Worm (Caenorhabditis elegans) whole organism, L4 larva: ENCODE data around the gene hpo-19.
A peak's percentile ranks its signal among the peaks of the same experiment; 100 is the strongest.

Source experiments
- F26F4.8 ChIP-seq: fragments of 200-800 bp; sonication (Bioruptor generic); conservative IDR thresholded peaks from 2 replicates; pipeline ENCODE4 v1.3.6; 2022; ENCODE audit warnings: missing genetic modification characterization, missing compliant biosample characterization
- F44E2.7 ChIP-seq: fragments of 200-800 bp; sonication (Bioruptor generic); IDR thresholded peaks from 2 replicates; pipeline ENCODE4 v2.1.2; 2022; ENCODE audit warnings: missing genetic modification characterization, missing compliant biosample characterization
- R02D3.7 ChIP-seq: fragments of 150-350 bp; sonication (generic microtip); optimal IDR thresholded peaks from 3 replicates; lab custom pipeline; 2014; ENCODE audit warnings: missing biosample characterization, missing genetic modification characterization
- T20F7.1 ChIP-seq: fragments of 200-800 bp; sonication (Bioruptor generic); optimal IDR thresholded peaks from 2 replicates; lab custom pipeline; 2018; ENCODE audit warnings: mild to moderate bottlenecking, missing genetic modification characterization, missing compliant biosample characterization
- Y105C5A.15 ChIP-seq: fragments of 200-800 bp; sonication (Bioruptor generic); IDR thresholded peaks from 2 replicates; pipeline ENCODE4 v1.3.6; 2022; ENCODE audit warnings: missing genetic modification characterization, missing compliant biosample characterization
- Y48G9A.11 ChIP-seq: fragments of 200-800 bp; sonication (Bioruptor generic); IDR thresholded peaks from 2 replicates; pipeline ENCODE4 v1.3.6; 2022; ENCODE audit warnings: missing genetic modification reagents, missing genetic modification characterization, missing compliant biosample characterization
- Y5F2A.4 ChIP-seq: fragments of 200-800 bp; sonication (Bioruptor generic); optimal IDR thresholded peaks from 2 replicates; lab custom pipeline; 2018; ENCODE audit warnings: mild to moderate bottlenecking, missing genetic modification characterization, missing compliant biosample characterization
- ZK337.2 ChIP-seq: fragments of 200-800 bp; sonication (Bioruptor generic); IDR thresholded peaks from 2 replicates; pipeline ENCODE4 v1.3.6; 2022; ENCODE audit warnings: missing genetic modification reagents, missing genetic modification characterization, missing compliant biosample characterization
- ZK546.5 ChIP-seq, 2 experiments: sonication (generic microtip); optimal IDR thresholded peaks; 2 replicates each; lab custom pipeline; 2017; ENCODE audit warnings: missing biosample characterization in 2 of 2, missing genetic modification characterization in 2 of 2
- ama-1 ChIP-seq: fragments of 150-350 bp; optimal IDR thresholded peaks from 2 replicates; lab custom pipeline; 2014; ENCODE audit warnings: inconsistent platforms, mixed read lengths
- ceh-20 ChIP-seq: fragments of 200-800 bp; sonication (Bioruptor generic); IDR thresholded peaks from 2 replicates; pipeline ENCODE4 v1.3.6; 2022; ENCODE audit warnings: missing genetic modification reagents, missing genetic modification characterization, missing compliant biosample characterization
- ceh-62 ChIP-seq: sonication (generic microtip); optimal IDR thresholded peaks from 2 replicates; lab custom pipeline; 2017; ENCODE audit warnings: missing biosample characterization, missing genetic modification characterization
- ceh-82 ChIP-seq: sonication (generic microtip); optimal IDR thresholded peaks from 2 replicates; lab custom pipeline; 2017; ENCODE audit warnings: missing biosample characterization, missing genetic modification characterization
- ces-1 ChIP-seq: fragments of 150-350 bp; sonication (generic microtip); optimal IDR thresholded peaks from 4 replicates; lab custom pipeline; 2014; ENCODE audit warnings: missing biosample characterization, missing genetic modification reagents, missing genetic modification characterization
- daf-16 ChIP-seq, 3 experiments: sonication (generic microtip); optimal IDR thresholded peaks; 2 replicates each; lab custom pipeline; 2016 to 2017; ENCODE audit warnings: missing genetic modification characterization in 3 of 3, missing genetic modification reagents in 3 of 3, mild to moderate bottlenecking in 2 of 3, missing compliant biosample characterization in 2 of 3, missing biosample characterization in 1 of 3, moderate library complexity in 1 of 3
- daf-19 ChIP-seq: fragments of 200-800 bp; sonication (Bioruptor generic); conservative IDR thresholded peaks from 2 replicates; pipeline ENCODE4 v1.3.6; 2022; ENCODE audit warnings: missing genetic modification characterization, missing compliant biosample characterization
- dmd-6 ChIP-seq: fragments of 200-800 bp; sonication (Bioruptor generic); IDR thresholded peaks from 2 replicates; pipeline ENCODE4 v1.3.6; 2022; ENCODE audit warnings: missing genetic modification reagents, missing genetic modification characterization, missing compliant biosample characterization
- dmd-8 ChIP-seq: fragments of 200-800 bp; sonication (Bioruptor generic); IDR thresholded peaks from 2 replicates; pipeline ENCODE4 v1.3.6; 2022; ENCODE audit warnings: missing genetic modification characterization, missing compliant biosample characterization
- dpl-1 ChIP-seq: fragments of 150-350 bp; optimal IDR thresholded peaks from 2 replicates; lab custom pipeline; 2014; ENCODE audit warnings: missing biosample characterization, missing genetic modification reagents, missing genetic modification characterization
- egl-27 ChIP-seq: sonication (generic microtip); optimal IDR thresholded peaks from 3 replicates; lab custom pipeline; 2017; ENCODE audit warnings: missing biosample characterization, missing genetic modification reagents, missing genetic modification characterization
- fkh-10 ChIP-seq: fragments of 150-350 bp; optimal IDR thresholded peaks from 2 replicates; lab custom pipeline; 2014; ENCODE audit warnings: missing biosample characterization, missing genetic modification reagents, missing genetic modification characterization
- fos-1 ChIP-seq: fragments of 150-350 bp; optimal IDR thresholded peaks from 2 replicates; lab custom pipeline; 2014; ENCODE audit warnings: missing biosample characterization, missing genetic modification characterization
- gei-8 ChIP-seq: fragments of 200-800 bp; sonication (Bioruptor generic); optimal IDR thresholded peaks from 2 replicates; lab custom pipeline; 2018; ENCODE audit warnings: mild to moderate bottlenecking, missing genetic modification characterization, missing compliant biosample characterization
- hif-1 ChIP-seq, 2 experiments: sonication (generic microtip); optimal IDR thresholded peaks; 2 replicates each; lab custom pipeline; 2016 to 2017; ENCODE audit warnings: missing compliant biosample characterization in 2 of 2, missing genetic modification characterization in 2 of 2, missing genetic modification reagents in 2 of 2, missing genotype in 2 of 2, mild to moderate bottlenecking in 1 of 2
- hmg-1.1 ChIP-seq: fragments of 200-800 bp; sonication (Bioruptor generic); IDR thresholded peaks from 2 replicates; pipeline ENCODE4 v1.3.6; 2022; ENCODE audit warnings: missing genetic modification reagents, missing genetic modification characterization, missing compliant biosample characterization
- lim-7 ChIP-seq: fragments of 200-800 bp; sonication (Bioruptor generic); IDR thresholded peaks from 2 replicates; pipeline ENCODE4 v1.3.6; 2022; ENCODE audit warnings: missing genetic modification characterization, missing compliant biosample characterization
- lin-13 ChIP-seq: fragments of 150-350 bp; optimal IDR thresholded peaks from 2 replicates; lab custom pipeline; 2014; ENCODE audit warnings: missing biosample characterization, missing genetic modification reagents, missing genetic modification characterization
- lin-29 ChIP-seq: fragments of 200-800 bp; sonication (Bioruptor generic); IDR thresholded peaks from 2 replicates; pipeline ENCODE4 v1.3.6; 2022; ENCODE audit warnings: missing genetic modification reagents, missing genetic modification characterization, missing compliant biosample characterization
- lir-3 ChIP-seq: sonication (generic microtip); optimal IDR thresholded peaks from 2 replicates; lab custom pipeline; 2016; ENCODE audit warnings: mild to moderate bottlenecking, missing genetic modification characterization, missing compliant biosample characterization
- lsy-2 ChIP-seq, 2 experiments: fragments of 150-350 bp in 1 of 2; sonication (generic microtip) in 1 of 2; optimal IDR thresholded peaks; 2 replicates each; lab custom pipeline; 2014 to 2017; ENCODE audit warnings: missing biosample characterization in 2 of 2, missing genetic modification characterization in 2 of 2
- madf-5 ChIP-seq, 2 experiments: fragments of 200-800 bp; sonication (Bioruptor generic); IDR thresholded peaks; 2 replicates each; pipeline ENCODE4 v1.3.6; 2022; ENCODE audit warnings: missing compliant biosample characterization in 2 of 2, missing genetic modification characterization in 2 of 2
- mdt-29 ChIP-seq: fragments of 200-800 bp; sonication (Bioruptor generic); IDR thresholded peaks from 2 replicates; pipeline ENCODE4 v1.3.6; 2022; ENCODE audit warnings: missing genetic modification reagents, missing genetic modification characterization, missing compliant biosample characterization
- mxl-2 ChIP-seq: fragments of 200-800 bp; sonication (Bioruptor generic); conservative IDR thresholded peaks from 2 replicates; pipeline ENCODE4 v1.3.6; 2022; ENCODE audit warnings: missing genetic modification reagents, missing genetic modification characterization, missing compliant biosample characterization
- mxl-3 ChIP-seq: fragments of 200-800 bp; sonication (Bioruptor generic); optimal IDR thresholded peaks from 2 replicates; lab custom pipeline; 2018; ENCODE audit warnings: mild to moderate bottlenecking, missing genetic modification characterization, missing compliant biosample characterization
- nhr-10 ChIP-seq: fragments of 150-350 bp; optimal IDR thresholded peaks from 2 replicates; lab custom pipeline; 2014; ENCODE audit warnings: missing biosample characterization, missing genetic modification characterization
- nhr-102 ChIP-seq: sonication (generic microtip); optimal IDR thresholded peaks from 2 replicates; lab custom pipeline; 2016; ENCODE audit warnings: mild to moderate bottlenecking, missing genetic modification characterization, moderate library complexity, missing compliant biosample characterization
- nhr-237 ChIP-seq: sonication (generic microtip); optimal IDR thresholded peaks from 2 replicates; lab custom pipeline; 2017; ENCODE audit warnings: missing biosample characterization, missing genetic modification characterization
- nhr-25 ChIP-seq: sonication (generic microtip); optimal IDR thresholded peaks from 2 replicates; lab custom pipeline; 2017; ENCODE audit warnings: missing genetic modification characterization, mild to moderate bottlenecking, missing compliant biosample characterization, antibody characterized with exemption, moderate library complexity, borderline replicate concordance; ENCODE audit not compliant: insufficient read depth
- nhr-28 ChIP-seq: fragments of 150-350 bp; optimal IDR thresholded peaks from 2 replicates; lab custom pipeline; 2014; ENCODE audit warnings: missing biosample characterization, missing genetic modification characterization
- nhr-41 ChIP-seq: fragments of 200-800 bp; sonication (Bioruptor generic); IDR thresholded peaks from 2 replicates; pipeline ENCODE4 v1.3.6; 2022; ENCODE audit warnings: missing genetic modification reagents, missing genetic modification characterization, missing compliant biosample characterization
- nhr-42 ChIP-seq: fragments of 200-800 bp; sonication (Bioruptor generic); IDR thresholded peaks from 2 replicates; pipeline ENCODE4 v1.3.6; 2022; ENCODE audit warnings: missing genetic modification characterization, missing compliant biosample characterization
- nhr-6 ChIP-seq: fragments of 150-350 bp; optimal IDR thresholded peaks from 2 replicates; lab custom pipeline; 2014; ENCODE audit warnings: missing biosample characterization, missing genetic modification characterization
- pqm-1 ChIP-seq: sonication (generic microtip); optimal IDR thresholded peaks from 2 replicates; lab custom pipeline; 2017; ENCODE audit warnings: missing biosample characterization, missing genetic modification characterization
- saeg-2 ChIP-seq: fragments of 200-800 bp; sonication (Bioruptor generic); IDR thresholded peaks from 2 replicates; pipeline ENCODE4 v1.3.6; 2022; ENCODE audit warnings: missing genetic modification reagents, missing genetic modification characterization, missing compliant biosample characterization
- sdz-12 ChIP-seq: fragments of 200-800 bp; sonication (Bioruptor generic); optimal IDR thresholded peaks from 2 replicates; lab custom pipeline; 2018; ENCODE audit warnings: mild to moderate bottlenecking, missing genetic modification characterization, missing compliant biosample characterization
- skn-1 ChIP-seq: fragments of 150-350 bp; optimal IDR thresholded peaks from 2 replicates; lab custom pipeline; 2014; ENCODE audit warnings: missing biosample characterization, missing genetic modification characterization
- tra-1 ChIP-seq: fragments of 200-800 bp; sonication (Bioruptor generic); IDR thresholded peaks from 2 replicates; pipeline ENCODE4 v1.3.6; 2022; ENCODE audit warnings: missing genetic modification reagents, missing genetic modification characterization, missing compliant biosample characterization
- zip-11 ChIP-seq: fragments of 200-800 bp; sonication (Bioruptor generic); IDR thresholded peaks from 2 replicates; pipeline ENCODE4 v1.3.6; 2022; ENCODE audit warnings: missing genetic modification characterization, missing compliant biosample characterization
- ztf-7 ChIP-seq: fragments of 150-350 bp; optimal IDR thresholded peaks from 2 replicates; lab custom pipeline; 2014; ENCODE audit warnings: missing biosample characterization, missing genetic modification characterization

Gene hpo-19

DNA sequence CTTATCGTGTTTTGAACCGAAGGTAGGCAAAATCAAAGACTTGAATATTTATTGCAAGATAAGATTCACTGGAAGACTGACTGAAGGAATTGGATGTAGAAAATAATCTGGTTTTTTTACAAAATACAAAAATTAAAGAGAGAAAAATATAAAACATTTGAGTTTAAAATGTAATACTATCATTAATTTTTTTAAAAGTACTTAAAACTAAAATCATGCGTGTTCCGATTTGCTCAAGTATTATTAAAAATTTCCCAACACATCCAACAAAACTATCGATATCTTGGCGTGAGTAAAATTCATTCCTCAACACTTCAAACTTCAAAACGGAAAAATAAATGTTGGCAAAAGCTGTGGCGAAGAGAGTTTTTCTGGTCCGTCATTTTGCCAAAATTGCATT is 46.3 kb upstream of the hpo-19 start, which contains the start of gene F57F4.1:
Gene F57F4.1, plus strand, starts transcription at position 301 of the 400 bp plus-strand sequence.
- TF ChIP-seq F44E2.7 = no peak
- no peak for TF ChIP-seq nhr-237 (tag; lab: Kevin White, UChicago)
- no peak for TF ChIP-seq gei-8 (GFP tag; lab: Kevin White, UChicago)
- TF ChIP-seq hif-1 (tag; optimal IDR thresholded peaks at IDR 0.05; lab: Kevin White, UChicago) = no peak
- no peak for TF ChIP-seq R02D3.7 (tag; lab: Kevin White, UChicago)
- no peak for TF ChIP-seq skn-1 (tag; lab: Kevin White, UChicago)
- TF ChIP-seq zip-11 (GFP tag; lab: Robert Waterston, UW) = no peak
- TF ChIP-seq F26F4.8 (GFP tag; lab: Robert Waterston, UW) = no peak
- no peak for TF ChIP-seq nhr-102 (tag; lab: Kevin White, UChicago)
- TF ChIP-seq daf-19 (GFP tag; lab: Robert Waterston, UW) = no peak
- no peak for TF ChIP-seq lim-7 (GFP tag; lab: Robert Waterston, UW)
- no peak for TF ChIP-seq lin-29 (GFP tag; lab: Robert Waterston, UW)
- no peak for TF ChIP-seq nhr-42 (GFP tag; lab: Robert Waterston, UW)
- no peak for TF ChIP-seq ama-1 (lab: Kevin White, UChicago)

DNA sequence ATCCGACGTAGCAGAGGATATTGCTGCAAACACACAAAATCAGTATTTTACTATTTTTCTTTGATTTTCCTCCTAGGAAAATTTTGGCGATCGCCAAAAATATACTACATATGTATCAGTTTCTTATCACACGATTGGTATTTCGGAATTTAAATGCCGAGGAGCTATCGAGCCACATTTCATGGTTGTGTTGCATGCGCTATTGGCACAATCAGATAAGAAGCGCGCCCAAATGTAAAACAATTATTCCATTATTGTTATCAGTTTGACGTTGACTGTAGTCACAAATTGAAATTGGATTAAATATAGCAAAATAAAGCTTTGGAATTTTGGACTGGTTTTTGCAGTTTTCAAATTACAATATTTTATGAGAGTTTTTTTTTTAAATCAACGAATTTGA is 37.5 kb upstream of the hpo-19 start:
- no peak for TF ChIP-seq daf-16 (GFP tag; optimal IDR thresholded peaks at IDR 0.05; lab: Kevin White, UChicago)
- TF ChIP-seq daf-16 (tag; optimal IDR thresholded peaks at IDR 0.05; lab: Kevin White, UChicago) = peak; percentile 77
- TF ChIP-seq ZK546.5 (tag; optimal IDR thresholded peaks at IDR 0.05; lab: Kevin White, UChicago) = no peak
- TF ChIP-seq nhr-237 (tag; lab: Kevin White, UChicago) = no peak
- TF ChIP-seq egl-27 (tag; lab: Kevin White, UChicago) = no peak
- no peak for TF ChIP-seq ces-1 (GFP tag; lab: Kevin White, UChicago)
- no peak for TF ChIP-seq hif-1 (tag; optimal IDR thresholded peaks at IDR 0.05; lab: Kevin White, UChicago)
- no peak for TF ChIP-seq Y48G9A.11 (GFP tag; lab: Robert Waterston, UW)
- no peak for TF ChIP-seq hmg-1.1 (GFP tag; lab: Robert Waterston, UW)
- TF ChIP-seq nhr-6 (tag; lab: Kevin White, UChicago) = no peak
- no peak for TF ChIP-seq lin-13 (GFP tag; lab: Kevin White, UChicago)
- no peak for TF ChIP-seq sdz-12
- TF ChIP-seq mxl-3 (GFP tag; lab: Kevin White, UChicago) = no peak
- TF ChIP-seq nhr-25 (tag; lab: Kevin White, UChicago) = no peak
- no peak for TF ChIP-seq lim-7 (GFP tag; lab: Robert Waterston, UW)
- peak; percentile 78 for TF ChIP-seq pqm-1 (tag; lab: Kevin White, UChicago)
- no peak for TF ChIP-seq fkh-10 (GFP tag; lab: Kevin White, UChicago)
- no peak for TF ChIP-seq ZK337.2 (GFP tag; lab: Robert Waterston, UW)
- TF ChIP-seq fos-1 (tag; lab: Kevin White, UChicago) = no peak
- no peak for TF ChIP-seq nhr-10 (tag; lab: Kevin White, UChicago)
- TF ChIP-seq R02D3.7 (tag; lab: Kevin White, UChicago) = no peak
- TF ChIP-seq Y105C5A.15 (GFP tag; lab: Robert Waterston, UW) = no peak
- TF ChIP-seq ceh-62 (tag; lab: Kevin White, UChicago) = no peak
- TF ChIP-seq dmd-6 (GFP tag; lab: Robert Waterston, UW) = peak; percentile 80
- no peak for TF ChIP-seq madf-5 (GFP tag; IDR thresholded peaks at IDR 0.05; lab: Robert Waterston, UW)
- TF ChIP-seq dpl-1 (GFP tag; lab: Kevin White, UChicago) = no peak
- TF ChIP-seq nhr-41 = no peak
- no peak for TF ChIP-seq zip-11 (GFP tag; lab: Robert Waterston, UW)
- no peak for TF ChIP-seq mdt-29 (GFP tag; lab: Robert Waterston, UW)
- no peak for TF ChIP-seq lsy-2 (tag; optimal IDR thresholded peaks at IDR 0.05; lab: Kevin White, UChicago)
- TF ChIP-seq tra-1 (GFP tag; lab: Robert Waterston, UW) = peak; percentile 50; the same call in 1 of the 2 replicates
- TF ChIP-seq lir-3 (tag; lab: Kevin White, UChicago) = no peak
- no peak for TF ChIP-seq ceh-82 (tag; lab: Kevin White, UChicago)
- TF ChIP-seq dmd-8 (GFP tag; lab: Robert Waterston, UW) = no peak
- no peak for TF ChIP-seq Y5F2A.4 (GFP tag; lab: Kevin White, UChicago)
- no peak for TF ChIP-seq saeg-2 (GFP tag; lab: Robert Waterston, UW)
- no peak for TF ChIP-seq ceh-20 (GFP tag; lab: Robert Waterston, UW)
- TF ChIP-seq gei-8 (GFP tag; lab: Kevin White, UChicago) = no peak
- TF ChIP-seq mxl-2 (GFP tag; lab: Robert Waterston, UW) = no peak
- peak; percentile 92 for TF ChIP-seq nhr-28 (tag; lab: Kevin White, UChicago)
- no peak for TF ChIP-seq ztf-7 (tag; lab: Kevin White, UChicago)
- no peak for TF ChIP-seq T20F7.1 (GFP tag; lab: Kevin White, UChicago)
